Fruit fly (Drosophila melanogaster): ENCODE measurements around the gene Arf1.

- no peak for TF ChIP-seq esg (GFP tag; conservative IDR thresholded peaks at IDR 0.05)
- no peak for TF ChIP-seq Poxn (GFP tag; IDR thresholded peaks at IDR 0.05)
- no peak for TF ChIP-seq CG31388 (GFP tag; optimal IDR thresholded peaks at IDR 0.05)
- no peak for TF ChIP-seq Six4 (GFP tag; optimal IDR thresholded peaks at IDR 0.05)
- TF ChIP-seq BEAF-32 (GFP tag; optimal IDR thresholded peaks at IDR 0.05) = no peak
- TF ChIP-seq Gug (GFP tag; IDR thresholded peaks at IDR 0.05) = no peak
- no peak for TF ChIP-seq CG5180 (GFP tag; optimal IDR thresholded peaks at IDR 0.05)
These were observed 51.8 kb downstream of the Arf1 start for dm6 chr3L:22820190-22820589.

All from whole organism, embryonic.